Worm (Caenorhabditis elegans): Measurements from ENCODE around the gene eef-1B.2.

ce11 chrIV:15057994-15058393 is 20.9 kb downstream of the eef-1B.2 start, which contains the start of gene Y41E3.13:
- TF ChIP-seq mdl-1 (tag; optimal IDR thresholded peaks at IDR 0.05) (no peak), fkh-4 (tag; optimal IDR thresholded peaks at IDR 0.05; ENCODE audit: borderline replicate concordance) (no peak), unc-98 (GFP tag; IDR thresholded peaks at IDR 0.05) (no peak), lin-13 (GFP tag; optimal IDR thresholded peaks at IDR 0.05) (no peak), alr-1 (tag; optimal IDR thresholded peaks at IDR 0.05; ENCODE audit: borderline replicate concordance) (no peak), unc-62 (GFP tag; optimal IDR thresholded peaks at IDR 0.05) (no peak), sptf-1 (tag; optimal IDR thresholded peaks at IDR 0.05) (no peak)

Data from whole organism, L1 larva.